Fruit fly (Drosophila melanogaster): ENCODE measurements around the gene TfIIA-L.

Gene TfIIA-L

DNA sequence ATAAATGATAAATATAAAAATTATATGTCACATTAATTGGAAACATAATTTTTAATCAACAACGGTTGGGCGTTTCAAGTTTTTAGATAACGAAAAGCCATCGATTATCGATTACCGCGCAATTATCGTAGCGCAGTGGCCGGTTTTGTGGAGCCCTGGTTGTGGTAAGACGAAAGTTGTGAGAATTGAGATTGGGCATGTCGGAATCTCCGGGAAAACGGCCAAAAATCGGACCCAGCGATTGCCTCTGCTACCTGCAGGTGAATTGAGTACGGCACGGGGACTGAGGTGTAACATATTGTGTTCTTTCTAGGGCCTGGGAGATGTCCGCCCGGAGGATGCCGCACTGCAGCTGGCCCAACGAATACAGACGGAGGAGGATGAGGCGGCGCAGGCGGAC, 32.7 kb downstream of the TfIIA-L start, which contains the start of gene CG3368 (continued):
- TF ChIP-seq CG13287 (GFP tag; IDR thresholded peaks at IDR 0.05; ENCODE audit: partially characterized antibody): peak; percentile 71
- TF ChIP-seq CG3838 (GFP tag; optimal IDR thresholded peaks at IDR 0.05): no peak
- TF ChIP-seq CG11398 (GFP tag; optimal IDR thresholded peaks at IDR 0.05): no peak
- TF ChIP-seq fru (optimal IDR thresholded peaks at IDR 0.05): no peak
- peak; percentile 59 for TF ChIP-seq Dp (GFP tag; optimal IDR thresholded peaks at IDR 0.05)
- TF ChIP-seq Vsx1 (GFP tag; optimal IDR thresholded peaks at IDR 0.05): no peak
- peak; percentile 86 for TF ChIP-seq HLH4C (GFP tag; IDR thresholded peaks at IDR 0.05; ENCODE audit: partially characterized antibody)
- no peak for TF ChIP-seq Lhr (GFP tag; optimal IDR thresholded peaks at IDR 0.05)
- no peak for TF ChIP-seq CG18764 (GFP tag; optimal IDR thresholded peaks at IDR 0.05)
- TF ChIP-seq nerfin-2 (GFP tag; IDR thresholded peaks at IDR 0.05; ENCODE audit: partially characterized antibody): peak; percentile 84
- no peak for TF ChIP-seq trh (GFP tag; optimal IDR thresholded peaks at IDR 0.05)
- TF ChIP-seq Dip2 (GFP tag; IDR thresholded peaks at IDR 0.05): no peak
- TF ChIP-seq crc (GFP tag; optimal IDR thresholded peaks at IDR 0.05): no peak
- TF ChIP-seq insv (GFP tag; optimal IDR thresholded peaks at IDR 0.05): no peak
- TF ChIP-seq Jarid2 (GFP tag; optimal IDR thresholded peaks at IDR 0.05): no peak
- peak; percentile 11 for TF ChIP-seq CG14710 (tag; optimal IDR thresholded peaks at IDR 0.05)
- TF ChIP-seq bbx (GFP tag; IDR thresholded peaks at IDR 0.05; ENCODE audit: partially characterized antibody): peak; percentile 70
- no peak for TF ChIP-seq CG12769 (tag; optimal IDR thresholded peaks at IDR 0.05)
- no peak for TF ChIP-seq Oli (tag; optimal IDR thresholded peaks at IDR 0.05)
- peak; percentile 30; the same call in 1 of the 2 replicates for TF ChIP-seq hbn (GFP tag; IDR thresholded peaks at IDR 0.05; ENCODE audit: partially characterized antibody)
- TF ChIP-seq Aef1 (GFP tag; IDR thresholded peaks at IDR 0.05): no peak
- TF ChIP-seq Hr51 (GFP tag; optimal IDR thresholded peaks at IDR 0.05): no peak
- TF ChIP-seq seq (GFP tag; IDR thresholded peaks at IDR 0.05): no peak
- TF ChIP-seq Stat92E (GFP tag; optimal IDR thresholded peaks at IDR 0.05): no peak
- no peak for TF ChIP-seq CG8281 (tag; optimal IDR thresholded peaks at IDR 0.05)
- TF ChIP-seq CG11723 (GFP tag; optimal IDR thresholded peaks at IDR 0.05): no peak
- no peak for TF ChIP-seq CG4854 (GFP tag; optimal IDR thresholded peaks at IDR 0.05)
- TF ChIP-seq dpn (GFP tag; optimal IDR thresholded peaks at IDR 0.05): no peak
- no peak for TF ChIP-seq inv (GFP tag; IDR thresholded peaks at IDR 0.05; ENCODE audit: partially characterized antibody)
- no peak for TF ChIP-seq CG17829 (tag; optimal IDR thresholded peaks at IDR 0.05)
- no peak for TF ChIP-seq HLH54F (GFP tag; optimal IDR thresholded peaks at IDR 0.05)
- no peak for TF ChIP-seq CG43689 (GFP tag; IDR thresholded peaks at IDR 0.05)
- no peak for TF ChIP-seq sqz (GFP tag; optimal IDR thresholded peaks at IDR 0.05)
- peak; percentile 58; the same call in 2 of the 3 replicates for TF ChIP-seq vnd (GFP tag; IDR thresholded peaks at IDR 0.05; ENCODE audit: partially characterized antibody)
- no peak for TF ChIP-seq az2 (GFP tag; optimal IDR thresholded peaks at IDR 0.05)
- TF ChIP-seq ato (GFP tag; IDR thresholded peaks at IDR 0.05; ENCODE audit: partially characterized antibody): peak; percentile 61; the same call in 1 of the 2 replicates
- TF ChIP-seq Xrp1 (GFP tag; IDR thresholded peaks at IDR 0.05): no peak
- TF ChIP-seq ems (GFP tag; optimal IDR thresholded peaks at IDR 0.05): no peak
- peak; percentile 82 for TF ChIP-seq CG34224 (GFP tag; IDR thresholded peaks at IDR 0.05; ENCODE audit: partially characterized antibody)
- TF ChIP-seq wek (GFP tag; optimal IDR thresholded peaks at IDR 0.05): no peak
- no peak for TF ChIP-seq lov (optimal IDR thresholded peaks at IDR 0.05)
- TF ChIP-seq lov (GFP tag; IDR thresholded peaks at IDR 0.05): no peak
- TF ChIP-seq Atf3 (GFP tag; optimal IDR thresholded peaks at IDR 0.05): no peak
- no peak for TF ChIP-seq peb (GFP tag; IDR thresholded peaks at IDR 0.05)
- peak; percentile 30; the same call in 1 of the 3 replicates for TF ChIP-seq CG34422 (GFP tag; IDR thresholded peaks at IDR 0.05)
- TF ChIP-seq Eip74EF (GFP tag; optimal IDR thresholded peaks at IDR 0.05): no peak
- TF ChIP-seq TFAM (GFP tag; optimal IDR thresholded peaks at IDR 0.05): no peak
- no peak for TF ChIP-seq Hey (tag; optimal IDR thresholded peaks at IDR 0.05)
- no peak for TF ChIP-seq CG15269 (tag; optimal IDR thresholded peaks at IDR 0.05)
- no peak for TF ChIP-seq CG15479 (GFP tag; optimal IDR thresholded peaks at IDR 0.05)

All from whole organism, embryonic.